Fruit fly (Drosophila melanogaster) whole organism, pupa: Measurements from ENCODE around the gene MTF-1.

Experiments
- CG10348 ChIP-seq: fragments of 200-800 bp; sonication (Bioruptor generic); IDR thresholded peaks from 2 replicates; pipeline ENCODE4 v1.3.6; 2022; ENCODE audit warnings: missing biosample characterization, missing genetic modification characterization
- CG12605 ChIP-seq: fragments of 200-800 bp; sonication (Bioruptor generic); IDR thresholded peaks from 2 replicates; pipeline ENCODE4 v1.3.6; 2022; ENCODE audit warnings: missing biosample characterization, missing genetic modification characterization
- CG13204 ChIP-seq: fragments of 200-800 bp; sonication (Bioruptor generic); optimal IDR thresholded peaks from 2 replicates; lab custom pipeline; 2018; ENCODE audit warnings: missing biosample characterization, mild to moderate bottlenecking, missing genetic modification characterization, moderate library complexity
- CG14655 ChIP-seq: fragments of 200-800 bp; sonication (Bioruptor generic); optimal IDR thresholded peaks from 3 replicates; lab custom pipeline; 2017; ENCODE audit warnings: mild to moderate bottlenecking, missing biosample characterization, missing genetic modification reagents, missing genetic modification characterization
- CG15710 ChIP-seq: fragments of 200-800 bp; sonication (Bioruptor generic); optimal IDR thresholded peaks from 2 replicates; lab custom pipeline; 2018; ENCODE audit warnings: missing biosample characterization, mild to moderate bottlenecking, missing genetic modification characterization, moderate library complexity
- CG17806 ChIP-seq: fragments of 200-800 bp; sonication (Bioruptor generic); optimal IDR thresholded peaks from 2 replicates; lab custom pipeline; 2018; ENCODE audit warnings: missing biosample characterization, mild to moderate bottlenecking, missing genetic modification characterization, moderate library complexity
- CG32121 ChIP-seq: fragments of 200-800 bp; sonication (Bioruptor generic); IDR thresholded peaks from 2 replicates; pipeline ENCODE4 v1.3.6; 2022; ENCODE audit warnings: missing biosample characterization, missing genetic modification characterization
- CG34367 ChIP-seq: fragments of 200-800 bp; sonication (Bioruptor generic); optimal IDR thresholded peaks from 2 replicates; lab custom pipeline; 2018; ENCODE audit warnings: missing biosample characterization, mild to moderate bottlenecking, missing genetic modification characterization
- CG4496 ChIP-seq: fragments of 200-800 bp; sonication (Bioruptor generic); IDR thresholded peaks from 3 replicates; pipeline ENCODE4 v1.3.6; 2022; ENCODE audit warnings: missing biosample characterization, missing genetic modification characterization
- CG8159 ChIP-seq: fragments of 200-800 bp; sonication (Bioruptor generic); optimal IDR thresholded peaks from 3 replicates; lab custom pipeline; 2018; ENCODE audit warnings: missing biosample characterization, mild to moderate bottlenecking, missing genetic modification characterization, moderate library complexity
- CG8301 ChIP-seq: fragments of 200-800 bp; sonication (Bioruptor generic); optimal IDR thresholded peaks from 2 replicates; lab custom pipeline; 2018; ENCODE audit warnings: missing biosample characterization, mild to moderate bottlenecking, missing genetic modification characterization
- CG9948 ChIP-seq: fragments of 200-800 bp; sonication (Bioruptor generic); optimal IDR thresholded peaks from 2 replicates; lab custom pipeline; 2018; ENCODE audit warnings: missing biosample characterization, mild to moderate bottlenecking, missing genetic modification characterization, moderate library complexity
- D1 ChIP-seq: fragments of 200-800 bp; sonication (Bioruptor generic); optimal IDR thresholded peaks from 2 replicates; lab custom pipeline; 2018; ENCODE audit warnings: missing biosample characterization, mild to moderate bottlenecking, missing genetic modification characterization, moderate library complexity
- EcR ChIP-seq: fragments of 200-800 bp; sonication (Bioruptor generic); optimal IDR thresholded peaks from 3 replicates; lab custom pipeline; 2019; ENCODE audit warnings: missing biosample characterization, missing genetic modification characterization, mild to moderate bottlenecking, moderate library complexity, missing genetic modification reagents
- Ets98B ChIP-seq: fragments of 200-800 bp; sonication (Bioruptor generic); IDR thresholded peaks from 2 replicates; pipeline ENCODE4 v1.3.6; 2022; ENCODE audit warnings: missing biosample characterization, missing genetic modification characterization
- Pif1A ChIP-seq: fragments of 200-800 bp; sonication (Bioruptor generic); optimal IDR thresholded peaks from 3 replicates; lab custom pipeline; 2016; ENCODE audit warnings: missing biosample characterization, missing genetic modification characterization
- Pif1B ChIP-seq: fragments of 200-800 bp; sonication (Bioruptor generic); optimal IDR thresholded peaks from 3 replicates; lab custom pipeline; 2016; ENCODE audit warnings: missing biosample characterization, missing genetic modification characterization
- Snoo ChIP-seq: fragments of 200-800 bp; sonication (Bioruptor generic); optimal IDR thresholded peaks from 3 replicates; lab custom pipeline; 2017; ENCODE audit warnings: missing biosample characterization, mild to moderate bottlenecking, missing genetic modification characterization, inconsistent platforms
- fd96Ca ChIP-seq: fragments of 200-800 bp; sonication (Bioruptor generic); IDR thresholded peaks from 3 replicates; pipeline ENCODE4 v1.3.6; 2022; ENCODE audit warnings: missing biosample characterization, missing genetic modification characterization
- gl ChIP-seq: fragments of 200-800 bp; sonication (Bioruptor generic); optimal IDR thresholded peaks from 2 replicates; lab custom pipeline; 2018; ENCODE audit warnings: missing biosample characterization, mild to moderate bottlenecking, missing genetic modification characterization
- rn ChIP-seq: fragments of 200-800 bp; sonication (Bioruptor generic); IDR thresholded peaks from 2 replicates; pipeline ENCODE4 v1.3.6; 2022; ENCODE audit warnings: missing biosample characterization, missing genetic modification characterization

MTF-1 gene

dm6 chr3L:9471151-9471903, 41.2 kb downstream of the MTF-1 start:
- TF ChIP-seq CG15710 (tag; lab: Kevin White, UChicago): no peak
- TF ChIP-seq CG4496: no peak
- TF ChIP-seq EcR (GFP tag; lab: Kevin White, UChicago): no peak
- TF ChIP-seq CG14655 (GFP tag; lab: Kevin White, UChicago): no peak
- no peak for TF ChIP-seq Pif1A (GFP tag; lab: Kevin White, UChicago)
- no peak for TF ChIP-seq Pif1B (GFP tag; lab: Kevin White, UChicago)
- TF ChIP-seq CG12605 (GFP tag; lab: Robert Waterston, UW): no peak
- TF ChIP-seq CG10348 (GFP tag; lab: Robert Waterston, UW): no peak
- TF ChIP-seq fd96Ca (GFP tag; lab: Robert Waterston, UW): no peak
- no peak for TF ChIP-seq Snoo
- no peak for TF ChIP-seq CG8301
- no peak for TF ChIP-seq CG17806 (tag; lab: Kevin White, UChicago)
- no peak for TF ChIP-seq CG8159 (tag; lab: Kevin White, UChicago)
- no peak for TF ChIP-seq gl
- no peak for TF ChIP-seq CG32121

- TF ChIP-seq CG9948 (tag; lab: Kevin White, UChicago) (no peak), CG10348 (GFP tag; lab: Robert Waterston, UW) (no peak), CG17806 (tag; lab: Kevin White, UChicago) (peak; percentile 23), CG13204 (GFP tag; lab: Kevin White, UChicago) (no peak), CG12605 (GFP tag; lab: Robert Waterston, UW) (peak; percentile 46), D1 (tag; lab: Kevin White, UChicago) (no peak), fd96Ca (GFP tag; lab: Robert Waterston, UW) (no peak), EcR (GFP tag; lab: Kevin White, UChicago) (no peak), CG34367 (tag; lab: Kevin White, UChicago) (no peak), gl (no peak), rn (no peak), CG8301 (no peak), CG4496 (no peak), CG14655 (GFP tag; lab: Kevin White, UChicago) (no peak), CG15710 (tag; lab: Kevin White, UChicago) (no peak), Pif1A (GFP tag; lab: Kevin White, UChicago) (no peak), Pif1B (GFP tag; lab: Kevin White, UChicago) (no peak), CG8159 (tag; lab: Kevin White, UChicago) (no peak), CG32121 (no peak), Ets98B (GFP tag; lab: Robert Waterston, UW) (peak; percentile 39), Snoo (peak; percentile 39)
Observed at dm6 chr3L:9476829-9477228, 46.7 kb downstream of the MTF-1 start, which contains the start of the genes Uch-L5 and Jarid2. Gene Uch-L5, minus strand, starts transcription at chr3L:9476965. Gene Jarid2, plus strand, starts transcription at chr3L:9477038.

- no peak for TF ChIP-seq CG4496
- TF ChIP-seq fd96Ca (GFP tag; lab: Robert Waterston, UW): no peak
- TF ChIP-seq CG14655 (GFP tag; lab: Kevin White, UChicago): no peak
- no peak for TF ChIP-seq gl
- no peak for TF ChIP-seq CG8159 (tag; lab: Kevin White, UChicago)
- TF ChIP-seq D1 (tag; lab: Kevin White, UChicago): no peak
- TF ChIP-seq Snoo: no peak
- no peak for TF ChIP-seq rn
- TF ChIP-seq CG12605 (GFP tag; lab: Robert Waterston, UW): no peak
- no peak for TF ChIP-seq CG32121
- TF ChIP-seq EcR (GFP tag; lab: Kevin White, UChicago): no peak
- no peak for TF ChIP-seq CG13204 (GFP tag; lab: Kevin White, UChicago)
- no peak for TF ChIP-seq CG17806 (tag; lab: Kevin White, UChicago)
Observed at dm6 chr3L:9487586-9487985, 57.5 kb downstream of the MTF-1 start, which contains the start of gene pall. Gene pall, minus strand, starts transcription at chr3L:9487790.
